Fruit fly (Drosophila melanogaster): ENCODE results near the gene Dcr-1.
A peak's percentile ranks its signal among the peaks of the same experiment; 100 is the strongest.

Dcr-1 gene

DNA sequence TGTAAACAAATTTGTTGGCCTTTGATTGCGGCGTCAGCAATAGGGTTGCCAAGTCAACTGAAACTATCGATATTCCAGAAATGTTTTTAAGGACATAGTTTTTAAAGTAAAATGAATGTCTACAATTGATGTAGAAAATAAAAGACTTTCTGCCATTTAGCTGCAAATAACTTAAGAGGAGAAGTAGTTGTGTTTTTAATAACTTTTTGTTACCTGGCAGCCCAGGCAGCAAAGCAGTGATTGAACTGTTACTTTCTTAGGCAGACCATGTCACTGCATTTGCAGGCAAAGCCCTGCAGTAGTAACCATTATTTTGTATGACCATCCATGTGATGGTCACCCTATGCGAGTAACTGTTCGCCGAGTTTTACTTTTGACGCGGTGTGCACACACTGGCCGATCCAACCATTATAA lies 9.7 kb upstream of the Dcr-1 start, which contains the start of the genes rumi, CG7029 and Usp12-46 (continued):
- TF ChIP-seq eyg (GFP tag; optimal IDR thresholded peaks at IDR 0.05) (peak; percentile 58), Dbx (GFP tag; IDR thresholded peaks at IDR 0.05) (peak; percentile 87), CG2875 (GFP tag; optimal IDR thresholded peaks at IDR 0.05) (peak; percentile 46), NC2β (GFP tag; optimal IDR thresholded peaks at IDR 0.05) (peak; percentile 91), ase (GFP tag; IDR thresholded peaks at IDR 0.05) (peak; percentile 81), Atf-2 (GFP tag; optimal IDR thresholded peaks at IDR 0.05) (peak; percentile 87), phol (tag; optimal IDR thresholded peaks at IDR 0.05) (peak; percentile 90), CG13775 (GFP tag; optimal IDR thresholded peaks at IDR 0.05) (peak; percentile 89), aop (GFP tag; IDR thresholded peaks at IDR 0.05) (peak; percentile 43; the same call in 1 of the 2 replicates), CG16815 (GFP tag; optimal IDR thresholded peaks at IDR 0.05) (peak; percentile 79), CG42726 (GFP tag; IDR thresholded peaks at IDR 0.05; ENCODE audit: partially characterized antibody) (peak; percentile 44; the same call in 1 of the 2 replicates), hbn (GFP tag; IDR thresholded peaks at IDR 0.05; ENCODE audit: partially characterized antibody) (peak; percentile 75), ftz-f1 (GFP tag; optimal IDR thresholded peaks at IDR 0.05) (peak; percentile 56), CG8944 (GFP tag; optimal IDR thresholded peaks at IDR 0.05) (peak; percentile 91), da (GFP tag; optimal IDR thresholded peaks at IDR 0.05) (peak; percentile 85), CG1529 (GFP tag; optimal IDR thresholded peaks at IDR 0.05) (peak; percentile 58), CG4730 (GFP tag; IDR thresholded peaks at IDR 0.05) (peak; percentile 71), Lpt (GFP tag; optimal IDR thresholded peaks at IDR 0.05) (no peak), seq (GFP tag; IDR thresholded peaks at IDR 0.05) (0 out of 2 replicates have a peak, but pooled peaks have one; percentile 55), ac (GFP tag; optimal IDR thresholded peaks at IDR 0.05) (peak; percentile 23), Drgx (GFP tag; IDR thresholded peaks at IDR 0.05) (peak; percentile 75), nerfin-2 (GFP tag; IDR thresholded peaks at IDR 0.05; ENCODE audit: partially characterized antibody) (peak; percentile 53; the same call in 1 of the 2 replicates), CG31365 (tag; optimal IDR thresholded peaks at IDR 0.05) (peak; percentile 2), CoRest (tag; optimal IDR thresholded peaks at IDR 0.05) (peak; percentile 87), cas (GFP tag; IDR thresholded peaks at IDR 0.05) (peak; percentile 63; the same call in 1 of the 2 replicates), dati (GFP tag; IDR thresholded peaks at IDR 0.05) (0 out of 2 replicates have a peak, but pooled peaks have one; percentile 39), pnt (GFP tag; optimal IDR thresholded peaks at IDR 0.05) (peak; percentile 80), gcm (GFP tag; optimal IDR thresholded peaks at IDR 0.05) (peak; percentile 74), bbx (GFP tag; IDR thresholded peaks at IDR 0.05; ENCODE audit: partially characterized antibody) (peak; percentile 67), sim (GFP tag; IDR thresholded peaks at IDR 0.05) (peak; percentile 58; the same call in 1 of the 2 replicates), CG34422 (GFP tag; IDR thresholded peaks at IDR 0.05) (peak; percentile 90), CG13624 (GFP tag; optimal IDR thresholded peaks at IDR 0.05) (peak; percentile 89), gcm2 (GFP tag; optimal IDR thresholded peaks at IDR 0.05) (peak; percentile 67), CG17568 (GFP tag; optimal IDR thresholded peaks at IDR 0.05) (no peak), fu2 (GFP tag; optimal IDR thresholded peaks at IDR 0.05) (peak; percentile 90), Gsc (GFP tag; IDR thresholded peaks at IDR 0.05) (peak; percentile 55), CG1233 (GFP tag; optimal IDR thresholded peaks at IDR 0.05) (peak; percentile 82), GATAe (GFP tag; conservative IDR thresholded peaks at IDR 0.05) (peak; percentile 28; the same call in 1 of the 2 replicates), toy (GFP tag; IDR thresholded peaks at IDR 0.05) (peak; percentile 63), CG13894 (tag; optimal IDR thresholded peaks at IDR 0.05) (peak; percentile 80), CG16813 (GFP tag; IDR thresholded peaks at IDR 0.05; ENCODE audit: partially characterized antibody) (peak; percentile 81), mld (GFP tag; IDR thresholded peaks at IDR 0.05; ENCODE audit: partially characterized antibody) (peak; percentile 46; the same call in 1 of the 3 replicates), Sry-δ (GFP tag; optimal IDR thresholded peaks at IDR 0.05) (peak; percentile 82), HLH4C (GFP tag; IDR thresholded peaks at IDR 0.05; ENCODE audit: partially characterized antibody) (peak; percentile 78), Ets65A (GFP tag) (peak; percentile 99), sd (tag; optimal IDR thresholded peaks at IDR 0.05) (no peak), CG4707 (GFP tag; optimal IDR thresholded peaks at IDR 0.05) (peak; percentile 67), slp2 (GFP tag; optimal IDR thresholded peaks at IDR 0.05) (peak; percentile 87), CG4404 (GFP tag; IDR thresholded peaks at IDR 0.05) (peak; percentile 72), tgo (GFP tag; IDR thresholded peaks at IDR 0.05) (peak; percentile 80), CG3847 (GFP tag; IDR thresholded peaks at IDR 0.05) (peak; percentile 92)
